Worm (Caenorhabditis elegans) whole organism, young adult: ENCODE results near the gene lin-3.
A peak's percentile ranks its signal among the peaks of the same experiment; 100 is the strongest.

Experiments
- B0336.3 ChIP-seq: fragments of 200-800 bp; sonication (Bioruptor generic); IDR thresholded peaks from 2 replicates; pipeline ENCODE4 v1.3.6; 2022; ENCODE audit warnings: missing genetic modification characterization, missing compliant biosample characterization
- F10E7.11 ChIP-seq: sonication (generic microtip); optimal IDR thresholded peaks from 2 replicates; lab custom pipeline; 2017; ENCODE audit warnings: mild to moderate bottlenecking, missing genetic modification characterization, moderate library complexity, missing compliant biosample characterization
- F39B2.1 ChIP-seq: fragments of 200-800 bp; sonication (Bioruptor generic); IDR thresholded peaks from 2 replicates; pipeline ENCODE4 v1.3.6; 2022; ENCODE audit warnings: missing genetic modification reagents, missing genetic modification characterization, missing compliant biosample characterization
- F49E8.2 ChIP-seq: sonication (generic microtip); optimal IDR thresholded peaks from 3 replicates; lab custom pipeline; 2017; ENCODE audit warnings: missing genetic modification characterization, mild to moderate bottlenecking, missing compliant biosample characterization, antibody characterized with exemption, moderate library complexity; ENCODE audit not compliant: insufficient read depth
- F57A8.1 ChIP-seq: fragments of 200-800 bp; sonication (Bioruptor generic); optimal IDR thresholded peaks from 2 replicates; lab custom pipeline; 2018; ENCODE audit warnings: mild to moderate bottlenecking, missing genetic modification characterization, moderate library complexity, missing compliant biosample characterization
- K12H6.12 ChIP-seq: fragments of 200-800 bp; sonication (Bioruptor generic); optimal IDR thresholded peaks from 2 replicates; lab custom pipeline; 2018; ENCODE audit warnings: mild to moderate bottlenecking, missing genetic modification characterization, missing compliant biosample characterization
- T26A5.8 ChIP-seq: sonication (generic microtip); optimal IDR thresholded peaks from 2 replicates; lab custom pipeline; 2016; ENCODE audit warnings: missing genetic modification characterization, missing compliant biosample characterization
- Y56A3A.18 ChIP-seq: fragments of 200-800 bp; sonication (Bioruptor generic); IDR thresholded peaks from 2 replicates; pipeline ENCODE4 v1.3.6; 2022; ENCODE audit warnings: missing genetic modification reagents, missing genetic modification characterization, missing compliant biosample characterization
- Y95B8A.8 ChIP-seq: fragments of 200-800 bp; sonication (Bioruptor generic); IDR thresholded peaks from 2 replicates; pipeline ENCODE4 v1.3.6; 2022; ENCODE audit warnings: missing genetic modification reagents, missing genetic modification characterization, missing compliant biosample characterization
- ama-1 ChIP-seq, 3 experiments: fragments of 150-350 bp in 1 of 3; sonication (generic microtip) in 2 of 3; optimal IDR thresholded peaks; 2 replicates each; lab custom pipeline; 2014 to 2018; ENCODE audit warnings: missing biosample characterization in 2 of 3, missing genetic modification characterization in 2 of 3, missing genetic modification reagents in 2 of 3
- atf-7 ChIP-seq: sonication (generic microtip); optimal IDR thresholded peaks from 2 replicates; lab custom pipeline; 2017; ENCODE audit warnings: mild to moderate bottlenecking, missing genetic modification characterization, missing compliant biosample characterization
- attf-3 ChIP-seq: fragments of 200-800 bp; sonication (Bioruptor generic); conservative IDR thresholded peaks from 2 replicates; pipeline ENCODE4 v1.3.6; 2022; ENCODE audit warnings: missing genetic modification reagents, missing genetic modification characterization, missing compliant biosample characterization
- attf-6 ChIP-seq: fragments of 200-800 bp; sonication (Bioruptor generic); IDR thresholded peaks from 2 replicates; pipeline ENCODE4 v1.3.6; 2022; ENCODE audit warnings: missing genetic modification reagents, missing genetic modification characterization, missing compliant biosample characterization
- cebp-2 ChIP-seq: fragments of 200-800 bp; sonication (Bioruptor generic); IDR thresholded peaks from 2 replicates; pipeline ENCODE4 v1.3.6; 2022; ENCODE audit warnings: missing genetic modification characterization, missing compliant biosample characterization
- ceh-27 ChIP-seq: fragments of 200-800 bp; sonication (Bioruptor generic); optimal IDR thresholded peaks from 2 replicates; lab custom pipeline; 2018; ENCODE audit warnings: mild to moderate bottlenecking, missing genetic modification characterization, moderate library complexity, missing compliant biosample characterization
- ceh-79 ChIP-seq: sonication (generic microtip); optimal IDR thresholded peaks from 2 replicates; lab custom pipeline; 2017; ENCODE audit warnings: mild to moderate bottlenecking, missing genetic modification characterization, missing compliant biosample characterization
- ceh-91 ChIP-seq: fragments of 200-800 bp; sonication (Bioruptor generic); IDR thresholded peaks from 2 replicates; pipeline ENCODE4 v1.3.6; 2022; ENCODE audit warnings: missing genetic modification reagents, missing genetic modification characterization, missing compliant biosample characterization
- chd-7 ChIP-seq: sonication (generic microtip); optimal IDR thresholded peaks from 2 replicates; lab custom pipeline; 2016; ENCODE audit warnings: mild to moderate bottlenecking, missing genetic modification characterization, moderate library complexity, missing compliant biosample characterization
- die-1 ChIP-seq: sonication (generic microtip); optimal IDR thresholded peaks from 2 replicates; lab custom pipeline; 2016; ENCODE audit warnings: missing genotype, mild to moderate bottlenecking, missing genetic modification characterization, missing compliant biosample characterization
- ets-4 ChIP-seq: fragments of 200-800 bp; sonication (Bioruptor generic); optimal IDR thresholded peaks from 2 replicates; lab custom pipeline; 2018; ENCODE audit warnings: mild to moderate bottlenecking, missing genetic modification characterization, missing compliant biosample characterization
- hlh-12 ChIP-seq: sonication (generic microtip); optimal IDR thresholded peaks from 2 replicates; lab custom pipeline; 2016; ENCODE audit warnings: missing genetic modification characterization, missing compliant biosample characterization
- hrde-1 ChIP-seq: sonication (generic microtip); optimal IDR thresholded peaks from 2 replicates; lab custom pipeline; 2016; ENCODE audit warnings: missing genetic modification characterization, mild to moderate bottlenecking, missing compliant biosample characterization, moderate library complexity, missing genotype, missing genetic modification reagents, borderline replicate concordance
- hsf-1 ChIP-seq: fragments of 200-800 bp; sonication (Bioruptor generic); IDR thresholded peaks from 2 replicates; pipeline ENCODE4 v1.3.6; 2022; ENCODE audit warnings: missing genetic modification reagents, missing genetic modification characterization, missing compliant biosample characterization
- lin-35 ChIP-seq, 3 experiments: fragments of 150-350 bp in 2 of 3; sonication (generic microtip) in 1 of 3; optimal IDR thresholded peaks; 2 replicates each; lab custom pipeline; 2014 to 2018; ENCODE audit warnings: missing biosample characterization in 3 of 3, missing genetic modification characterization in 3 of 3, missing genetic modification reagents in 3 of 3
- lsl-1 ChIP-seq: fragments of 200-800 bp; sonication (Bioruptor generic); optimal IDR thresholded peaks from 2 replicates; lab custom pipeline; 2018; ENCODE audit warnings: mild to moderate bottlenecking, missing genetic modification characterization, moderate library complexity, missing compliant biosample characterization
- madf-3 ChIP-seq: fragments of 200-800 bp; sonication (Bioruptor generic); IDR thresholded peaks from 2 replicates; pipeline ENCODE4 v1.3.6; 2022; ENCODE audit warnings: missing genetic modification reagents, missing genetic modification characterization, missing compliant biosample characterization
- madf-6 ChIP-seq: fragments of 200-800 bp; sonication (Bioruptor generic); IDR thresholded peaks from 2 replicates; pipeline ENCODE4 v1.3.6; 2022; ENCODE audit warnings: missing genetic modification reagents, missing genetic modification characterization, missing compliant biosample characterization
- madf-8 ChIP-seq: fragments of 200-800 bp; sonication (Bioruptor generic); conservative IDR thresholded peaks from 2 replicates; pipeline ENCODE4 v1.3.6; 2022; ENCODE audit warnings: missing genetic modification reagents, missing genetic modification characterization, missing compliant biosample characterization
- mel-28 ChIP-seq: sonication (generic microtip); optimal IDR thresholded peaks from 2 replicates; lab custom pipeline; 2016; ENCODE audit warnings: borderline replicate concordance, mild to moderate bottlenecking, missing genetic modification characterization, missing compliant biosample characterization
- nfyb-1 ChIP-seq: fragments of 200-800 bp; sonication (Bioruptor generic); IDR thresholded peaks from 2 replicates; pipeline ENCODE4 v1.3.6; 2022; ENCODE audit warnings: missing genetic modification reagents, missing genetic modification characterization, missing compliant biosample characterization
- nhr-27 ChIP-seq: fragments of 200-800 bp; sonication (Bioruptor generic); optimal IDR thresholded peaks from 2 replicates; lab custom pipeline; 2018; ENCODE audit warnings: mild to moderate bottlenecking, missing genetic modification characterization, moderate library complexity, missing compliant biosample characterization
- nhr-90 ChIP-seq: sonication (generic microtip); optimal IDR thresholded peaks from 2 replicates; lab custom pipeline; 2016; ENCODE audit warnings: missing genotype, mild to moderate bottlenecking, missing genetic modification characterization, missing compliant biosample characterization
- pbrm-1 ChIP-seq: fragments of 200-800 bp; sonication (Bioruptor generic); IDR thresholded peaks from 2 replicates; pipeline ENCODE4 v1.3.6; 2022; ENCODE audit warnings: missing genetic modification reagents, missing genetic modification characterization, missing compliant biosample characterization
- repo-1 ChIP-seq: sonication (generic microtip); optimal IDR thresholded peaks from 2 replicates; lab custom pipeline; 2017; ENCODE audit warnings: mild to moderate bottlenecking, missing genetic modification characterization, missing compliant biosample characterization
- snpc-3.4 ChIP-seq: sonication (generic microtip); optimal IDR thresholded peaks from 2 replicates; lab custom pipeline; 2017; ENCODE audit warnings: missing genetic modification characterization, mild to moderate bottlenecking, missing compliant biosample characterization, antibody characterized with exemption, moderate library complexity, missing genotype, missing genetic modification reagents
- snpc-4 ChIP-seq, 5 experiments: fragments of 150-350 bp in 1 of 5; sonication (generic microtip) in 4 of 5; optimal IDR thresholded peaks; 2 replicates each; lab custom pipeline; 2014 to 2018; ENCODE audit warnings: missing genetic modification characterization in 5 of 5, missing biosample characterization in 3 of 5, antibody characterized with exemption in 2 of 5, mild to moderate bottlenecking in 2 of 5, missing compliant biosample characterization in 2 of 5, missing genotype in 2 of 5, moderate library complexity in 2 of 5, missing genetic modification reagents in 1 of 5
- somi-1 ChIP-seq: fragments of 200-800 bp; sonication (Bioruptor generic); optimal IDR thresholded peaks from 2 replicates; lab custom pipeline; 2018; ENCODE audit warnings: mild to moderate bottlenecking, missing genetic modification characterization, missing compliant biosample characterization
- sptf-2 ChIP-seq: fragments of 200-800 bp; sonication (Bioruptor generic); optimal IDR thresholded peaks from 2 replicates; lab custom pipeline; 2018; ENCODE audit warnings: mild to moderate bottlenecking, missing genetic modification characterization, missing compliant biosample characterization
- tlf-1 ChIP-seq: fragments of 200-800 bp; sonication (Bioruptor generic); optimal IDR thresholded peaks from 2 replicates; lab custom pipeline; 2018; ENCODE audit warnings: mild to moderate bottlenecking, missing genetic modification characterization, missing compliant biosample characterization
- ztf-25 ChIP-seq: fragments of 200-800 bp; sonication (Bioruptor generic); IDR thresholded peaks from 2 replicates; pipeline ENCODE4 v1.3.6; 2022; ENCODE audit warnings: missing genetic modification reagents, missing genetic modification characterization, missing compliant biosample characterization
- ztf-26 ChIP-seq: sonication (generic microtip); optimal IDR thresholded peaks from 2 replicates; lab custom pipeline; 2017; ENCODE audit warnings: missing genetic modification characterization, missing compliant biosample characterization
- ztf-3 ChIP-seq: fragments of 200-800 bp; sonication (Bioruptor generic); optimal IDR thresholded peaks from 2 replicates; lab custom pipeline; 2018; ENCODE audit warnings: mild to moderate bottlenecking, missing genetic modification characterization, missing compliant biosample characterization

Gene lin-3

DNA sequence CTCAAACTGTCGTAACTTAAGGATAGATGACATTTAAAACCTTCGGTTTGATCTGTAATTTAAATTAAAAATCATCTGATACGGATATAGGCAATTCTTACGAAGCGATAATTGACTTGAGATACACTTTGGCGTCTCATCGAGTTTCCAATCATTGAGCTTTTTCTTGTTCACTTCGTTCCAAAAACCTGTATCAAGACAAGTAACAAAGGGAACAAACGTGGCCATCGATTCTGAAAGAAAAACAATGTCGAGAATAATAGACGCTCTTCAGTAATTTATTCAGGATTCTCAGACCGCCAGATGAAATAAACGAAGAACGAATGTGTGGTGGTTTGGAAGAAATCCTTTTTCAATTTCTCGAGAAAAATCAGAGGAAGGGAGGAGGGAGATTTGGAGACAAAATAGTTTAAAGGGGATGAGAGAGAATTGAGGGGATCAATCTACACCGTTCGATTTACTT, 26.7 kb downstream of the lin-3 start, which contains the start of gene atg-7 (continued):
- TF ChIP-seq snpc-4 (GFP tag; optimal IDR thresholded peaks at IDR 0.05; lab: Kevin White, UChicago): no peak
- peak in 2 of 4 experiments; percentile 37 to 41 for TF ChIP-seq snpc-4 (tag; optimal IDR thresholded peaks at IDR 0.05; lab: Kevin White, UChicago)
- TF ChIP-seq nhr-90: peak; percentile 7
- 0 out of 2 replicates have a peak, but pooled peaks have one; percentile 58 for TF ChIP-seq hsf-1 (GFP tag; lab: Robert Waterston, UW)
- peak; percentile 39 for TF ChIP-seq madf-6 (GFP tag; lab: Robert Waterston, UW)
- TF ChIP-seq Y56A3A.18 (GFP tag; lab: Robert Waterston, UW): 0 out of 2 replicates have a peak, but pooled peaks have one; percentile 18
- peak; percentile 76; the same call in 1 of the 2 replicates for TF ChIP-seq attf-6
- peak; percentile 80 for TF ChIP-seq F49E8.2
- TF ChIP-seq somi-1: peak; percentile 12
- peak; percentile 74 for TF ChIP-seq hrde-1
- no peak for TF ChIP-seq snpc-3.4 (tag; lab: Kevin White, UChicago)
- TF ChIP-seq die-1 (tag; lab: Kevin White, UChicago): peak; percentile 20
- peak; percentile 76 for TF ChIP-seq repo-1 (tag; lab: Kevin White, UChicago)
- TF ChIP-seq Y95B8A.8 (GFP tag; lab: Robert Waterston, UW): no peak
- no peak for TF ChIP-seq madf-3

- TF ChIP-seq snpc-3.4 (tag; lab: Kevin White, UChicago): no peak
- no peak for TF ChIP-seq ztf-26 (tag; lab: Kevin White, UChicago)
- no peak for TF ChIP-seq madf-8 (GFP tag; lab: Robert Waterston, UW)
- no peak for TF ChIP-seq T26A5.8 (tag; lab: Kevin White, UChicago)
- TF ChIP-seq Y56A3A.18 (GFP tag; lab: Robert Waterston, UW): no peak
- no peak for TF ChIP-seq ceh-91 (GFP tag; lab: Robert Waterston, UW)
- TF ChIP-seq snpc-4 (GFP tag; optimal IDR thresholded peaks at IDR 0.05; lab: Kevin White, UChicago): no peak
- TF ChIP-seq snpc-4 (tag; optimal IDR thresholded peaks at IDR 0.05; lab: Kevin White, UChicago): no peak
- TF ChIP-seq lin-35 (GFP tag; optimal IDR thresholded peaks at IDR 0.05; lab: Kevin White, UChicago): no peak
- TF ChIP-seq cebp-2 (GFP tag; lab: Robert Waterston, UW): 0 out of 2 replicates have a peak, but pooled peaks have one; percentile 20
- TF ChIP-seq, all 124 proteins: peak for 1
Measured at ce11 chrIV:11082153-11082552, 28.0 kb downstream of the lin-3 start, which contains the start of gene let-70. Gene let-70 (minus strand): TSS chrIV:11082253.

DNA sequence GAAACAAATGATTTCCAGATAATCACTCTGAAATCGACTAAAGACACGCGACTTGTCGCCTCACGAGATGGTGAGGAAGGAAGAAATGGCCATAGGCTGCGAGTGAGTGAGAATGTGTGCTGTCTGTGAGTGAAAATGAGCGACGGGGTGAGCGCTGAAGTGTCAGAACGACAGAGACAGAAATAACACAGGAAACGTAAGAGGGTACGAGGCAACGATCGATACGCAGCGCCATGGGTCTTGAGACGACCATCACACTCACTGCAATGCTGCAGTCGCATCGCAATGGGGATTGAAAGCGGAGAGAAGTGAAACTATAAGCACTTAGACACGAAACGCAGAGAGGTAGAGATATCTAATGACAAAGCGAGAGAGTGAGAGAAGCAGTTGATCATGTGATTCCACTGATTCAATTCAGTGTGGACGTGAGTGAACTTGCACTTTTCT, 28.7 kb downstream of the lin-3 start:
- TF ChIP-seq F57A8.1 (GFP tag; lab: Kevin White, UChicago): no peak
- TF ChIP-seq atf-7 (tag; lab: Kevin White, UChicago): peak; percentile 87
- TF ChIP-seq repo-1 (tag; lab: Kevin White, UChicago): peak; percentile 79
- TF ChIP-seq ets-4: peak; percentile 73
- TF ChIP-seq lsl-1 (GFP tag; lab: Kevin White, UChicago): no peak
- peak; percentile 90 for TF ChIP-seq nfyb-1
- no peak for TF ChIP-seq sptf-2
- TF ChIP-seq nhr-27 (tag; lab: Kevin White, UChicago): no peak
- TF ChIP-seq pbrm-1 (GFP tag; lab: Robert Waterston, UW): peak; percentile 82; the same call in 1 of the 2 replicates
- no peak for TF ChIP-seq hlh-12 (tag; lab: Kevin White, UChicago)
- TF ChIP-seq ztf-25 (GFP tag; lab: Robert Waterston, UW): 0 out of 2 replicates have a peak, but pooled peaks have one; percentile 26
- TF ChIP-seq ztf-3 (GFP tag; lab: Kevin White, UChicago): no peak
- TF ChIP-seq snpc-3.4 (tag; lab: Kevin White, UChicago): no peak
- no peak for TF ChIP-seq attf-3 (GFP tag; lab: Robert Waterston, UW)
- 0 out of 2 replicates have a peak, but pooled peaks have one; percentile 12 for TF ChIP-seq F39B2.1
- peak; percentile 90 for TF ChIP-seq ceh-27
- TF ChIP-seq chd-7 (tag; lab: Kevin White, UChicago): peak; percentile 90
- TF ChIP-seq F10E7.11 (tag; lab: Kevin White, UChicago): peak; percentile 0
- TF ChIP-seq ama-1 (optimal IDR thresholded peaks at IDR 0.05; lab: Kevin White, UChicago): peak; percentile 24
- TF ChIP-seq ama-1 (GFP tag; optimal IDR thresholded peaks at IDR 0.05; lab: Kevin White, UChicago): peak in 1 of 2 experiments; percentile 40
- 0 out of 2 replicates have a peak, but pooled peaks have one; percentile 69 for TF ChIP-seq madf-3
- peak; percentile 89 for TF ChIP-seq B0336.3 (GFP tag; lab: Robert Waterston, UW)
- peak; percentile 65 for TF ChIP-seq mel-28 (tag; lab: Kevin White, UChicago)
- peak; percentile 46 for TF ChIP-seq ceh-79 (tag; lab: Kevin White, UChicago)
- peak; percentile 90 for TF ChIP-seq K12H6.12 (tag; lab: Kevin White, UChicago)
- peak in 1 of 3 experiments; percentile 87 for TF ChIP-seq lin-35 (GFP tag; optimal IDR thresholded peaks at IDR 0.05; lab: Kevin White, UChicago)
- peak; percentile 81 for TF ChIP-seq tlf-1 (GFP tag; lab: Kevin White, UChicago)
